Fruit fly (Drosophila melanogaster): ENCODE measurements around the gene CG13933.
A peak's percentile ranks its signal among the peaks of the same experiment; 100 is the strongest.

Gene CG13933

dm6 chr3L:1802802-1803201 lies 27.9 kb upstream of the CG13933 start, which contains the start of the genes JTBR and CG42676 (continued):
- TF ChIP-seq Fer1 (GFP tag; optimal IDR thresholded peaks at IDR 0.05), result peak; percentile 35
- no peak for TF ChIP-seq hb (GFP tag; IDR thresholded peaks at IDR 0.05; ENCODE audit: partially characterized antibody)
- no peak for TF ChIP-seq nerfin-2 (GFP tag; IDR thresholded peaks at IDR 0.05; ENCODE audit: partially characterized antibody)
- no peak for TF ChIP-seq Ptx1 (GFP tag; IDR thresholded peaks at IDR 0.05)
- TF ChIP-seq Side (GFP tag; optimal IDR thresholded peaks at IDR 0.05), result peak; percentile 52
- peak; percentile 53 for TF ChIP-seq CHES-1-like (GFP tag; optimal IDR thresholded peaks at IDR 0.05)
- no peak for TF ChIP-seq h (optimal IDR thresholded peaks at IDR 0.05)
- no peak for TF ChIP-seq CG14050 (GFP tag; IDR thresholded peaks at IDR 0.05)
- TF ChIP-seq CG33213 (GFP tag; optimal IDR thresholded peaks at IDR 0.05), result peak; percentile 19
- TF ChIP-seq CG13775 (GFP tag; optimal IDR thresholded peaks at IDR 0.05), result no peak
- TF ChIP-seq CG4424 (GFP tag; optimal IDR thresholded peaks at IDR 0.05), result no peak
- no peak for TF ChIP-seq TFAM (GFP tag; optimal IDR thresholded peaks at IDR 0.05)
- TF ChIP-seq CG30403 (GFP tag; optimal IDR thresholded peaks at IDR 0.05), result peak; percentile 8
- no peak for TF ChIP-seq CG6683 (GFP tag; optimal IDR thresholded peaks at IDR 0.05)
- no peak for TF ChIP-seq Hey (tag; optimal IDR thresholded peaks at IDR 0.05)
- TF ChIP-seq Poxn (GFP tag; IDR thresholded peaks at IDR 0.05), result no peak
- no peak for TF ChIP-seq CG14965 (GFP tag; optimal IDR thresholded peaks at IDR 0.05; ENCODE audit: borderline replicate concordance)
- TF ChIP-seq CG13894 (tag; optimal IDR thresholded peaks at IDR 0.05), result no peak
- TF ChIP-seq CG13624 (GFP tag; optimal IDR thresholded peaks at IDR 0.05), result peak; percentile 1
- TF ChIP-seq Bgb (GFP tag; IDR thresholded peaks at IDR 0.05; ENCODE audit: partially characterized antibody), result peak; percentile 50
- TF ChIP-seq CG15269 (tag; optimal IDR thresholded peaks at IDR 0.05), result no peak
- no peak for TF ChIP-seq Drgx (GFP tag; IDR thresholded peaks at IDR 0.05)
- no peak for TF ChIP-seq kah (GFP tag; optimal IDR thresholded peaks at IDR 0.05)
- no peak for TF ChIP-seq Atf3 (GFP tag; optimal IDR thresholded peaks at IDR 0.05)
- no peak for TF ChIP-seq CG12071 (GFP tag; optimal IDR thresholded peaks at IDR 0.05)
- TF ChIP-seq Hmr (GFP tag; optimal IDR thresholded peaks at IDR 0.05), result no peak
- TF ChIP-seq BEAF-32 (GFP tag; optimal IDR thresholded peaks at IDR 0.05), result peak; percentile 34
- TF ChIP-seq ase (GFP tag; IDR thresholded peaks at IDR 0.05), result no peak
- TF ChIP-seq CG18619 (GFP tag; optimal IDR thresholded peaks at IDR 0.05), result no peak
- TF ChIP-seq chn (GFP tag; optimal IDR thresholded peaks at IDR 0.05), result no peak
- no peak for TF ChIP-seq CG6813 (GFP tag; optimal IDR thresholded peaks at IDR 0.05)
- TF ChIP-seq CG16863 (GFP tag; optimal IDR thresholded peaks at IDR 0.05), result no peak
- peak; percentile 71 for TF ChIP-seq sens (GFP tag)
- TF ChIP-seq btn (GFP tag; optimal IDR thresholded peaks at IDR 0.05), result no peak
- TF ChIP-seq Sry-β (GFP tag; optimal IDR thresholded peaks at IDR 0.05), result peak; percentile 60
- TF ChIP-seq sr (GFP tag; IDR thresholded peaks at IDR 0.05), result no peak
- TF ChIP-seq jing (GFP tag; optimal IDR thresholded peaks at IDR 0.05), result no peak
- TF ChIP-seq Mrtf (GFP tag; IDR thresholded peaks at IDR 0.05), result no peak
- no peak for TF ChIP-seq prd (optimal IDR thresholded peaks at IDR 0.05)
- TF ChIP-seq prd (GFP tag; IDR thresholded peaks at IDR 0.05), result 0 out of 3 replicates have a peak, but pooled peaks have one; percentile 18
- no peak for TF ChIP-seq CG7839 (tag; optimal IDR thresholded peaks at IDR 0.05)
- TF ChIP-seq nerfin-1 (tag; optimal IDR thresholded peaks at IDR 0.05), result peak; percentile 24
- TF ChIP-seq CG12104 (GFP tag; optimal IDR thresholded peaks at IDR 0.05), result peak; percentile 19
- TF ChIP-seq ssp (GFP tag; IDR thresholded peaks at IDR 0.05), result no peak
- TF ChIP-seq CG8765 (GFP tag; IDR thresholded peaks at IDR 0.05), result no peak
- TF ChIP-seq CG7786 (GFP tag; optimal IDR thresholded peaks at IDR 0.05), result no peak
- TF ChIP-seq CG8478 (optimal IDR thresholded peaks at IDR 0.05), result no peak
- no peak for TF ChIP-seq CG1647 (GFP tag; optimal IDR thresholded peaks at IDR 0.05)
- no peak for TF ChIP-seq tgo (GFP tag; IDR thresholded peaks at IDR 0.05)
- no peak for TF ChIP-seq CG1529 (GFP tag; optimal IDR thresholded peaks at IDR 0.05)
- no peak for TF ChIP-seq odd (GFP tag; optimal IDR thresholded peaks at IDR 0.05)
- TF ChIP-seq Taf1 (GFP tag; IDR thresholded peaks at IDR 0.05), result no peak
- TF ChIP-seq CG9437 (GFP tag; optimal IDR thresholded peaks at IDR 0.05), result peak; percentile 29
